Fruit fly (Drosophila melanogaster) whole organism, embryonic: ENCODE data around the gene akirin.

Experiments
- Atf-2 ChIP-seq: fragments of 200-800 bp; sonication (Bioruptor generic); optimal IDR thresholded peaks from 2 replicates; lab custom pipeline; 2016; ENCODE audit warnings: missing biosample characterization, missing genetic modification characterization
- Bgb ChIP-seq: fragments of 200-800 bp; sonication (Bioruptor generic); IDR thresholded peaks from 2 replicates; pipeline ENCODE4 v1.3.6; 2022; ENCODE audit warnings: missing biosample characterization, missing genetic modification characterization; ENCODE audit not compliant: partially characterized antibody
- BtbVII ChIP-seq: fragments of 200-800 bp; sonication (Bioruptor generic); optimal IDR thresholded peaks from 3 replicates; lab custom pipeline; 2017; ENCODE audit warnings: missing biosample characterization, mild to moderate bottlenecking, missing genetic modification characterization
- CG10431 ChIP-seq: fragments of 200-800 bp; sonication (Bioruptor generic); optimal IDR thresholded peaks from 3 replicates; lab custom pipeline; 2018; ENCODE audit warnings: missing biosample characterization, mild to moderate bottlenecking, missing genetic modification characterization
- CG10565 ChIP-seq: fragments of 200-800 bp; sonication (Bioruptor generic); optimal IDR thresholded peaks from 3 replicates; lab custom pipeline; 2016; ENCODE audit warnings: missing biosample characterization, mild to moderate bottlenecking, missing genetic modification characterization
- CG11247 ChIP-seq: fragments of 200-800 bp; sonication (Bioruptor generic); IDR thresholded peaks from 2 replicates; pipeline ENCODE4 v1.3.6; 2022; ENCODE audit warnings: missing biosample characterization, missing genetic modification characterization
- CG12236 ChIP-seq: fragments of 200-800 bp; sonication (Bioruptor generic); optimal IDR thresholded peaks from 2 replicates; lab custom pipeline; 2016; ENCODE audit warnings: missing biosample characterization, missing genetic modification characterization
- CG12769 ChIP-seq: fragments of 200-800 bp; sonication (Bioruptor generic); optimal IDR thresholded peaks from 2 replicates; lab custom pipeline; 2019; ENCODE audit warnings: missing biosample characterization, mild to moderate bottlenecking, missing genetic modification characterization, moderate library complexity
- CG12942 ChIP-seq: fragments of 200-800 bp; sonication (Bioruptor generic); optimal IDR thresholded peaks from 3 replicates; lab custom pipeline; 2016; ENCODE audit warnings: missing biosample characterization, missing genetic modification characterization
- CG14050 ChIP-seq: fragments of 200-800 bp; sonication (Bioruptor generic); IDR thresholded peaks from 3 replicates; pipeline ENCODE4 v1.3.6; 2022; ENCODE audit warnings: missing biosample characterization, missing genetic modification characterization
- CG14860 ChIP-seq: fragments of 200-800 bp; sonication (Bioruptor generic); IDR thresholded peaks from 3 replicates; pipeline ENCODE4 v1.3.6; 2022; ENCODE audit warnings: missing biosample characterization, missing genetic modification characterization; ENCODE audit not compliant: partially characterized antibody
- CG16815 ChIP-seq: fragments of 200-800 bp; sonication (Bioruptor generic); optimal IDR thresholded peaks from 3 replicates; lab custom pipeline; 2017; ENCODE audit warnings: missing biosample characterization, mild to moderate bottlenecking, missing genetic modification characterization
- CG16863 ChIP-seq: fragments of 200-800 bp; sonication (Bioruptor generic); optimal IDR thresholded peaks from 3 replicates; lab custom pipeline; 2016; ENCODE audit warnings: missing biosample characterization, missing genetic modification characterization
- CG17385 ChIP-seq: fragments of 200-800 bp; sonication (Bioruptor generic); optimal IDR thresholded peaks from 3 replicates; lab custom pipeline; 2018; ENCODE audit warnings: missing biosample characterization, mild to moderate bottlenecking, missing genetic modification characterization
- CG18011 ChIP-seq: fragments of 200-800 bp; sonication (Bioruptor generic); optimal IDR thresholded peaks from 2 replicates; lab custom pipeline; 2017; ENCODE audit warnings: missing biosample characterization, missing genetic modification characterization, mild to moderate bottlenecking, moderate library complexity, missing genotype
- CG18262 ChIP-seq: fragments of 200-800 bp; optimal IDR thresholded peaks from 3 replicates; lab custom pipeline; 2019; ENCODE audit warnings: missing biosample characterization, mild to moderate bottlenecking, missing genetic modification characterization, moderate library complexity
- CG1832 ChIP-seq: fragments of 200-800 bp; sonication (Bioruptor generic); optimal IDR thresholded peaks from 2 replicates; lab custom pipeline; 2017; ENCODE audit warnings: missing biosample characterization, mild to moderate bottlenecking, missing genetic modification characterization, inconsistent platforms
- CG2129 ChIP-seq: fragments of 200-800 bp; sonication (Bioruptor generic); IDR thresholded peaks from 2 replicates; pipeline ENCODE4 v1.3.6; 2022; ENCODE audit warnings: missing biosample characterization, missing genetic modification characterization; ENCODE audit not compliant: partially characterized antibody
- CG32772 ChIP-seq: fragments of 200-800 bp; sonication (Bioruptor generic); IDR thresholded peaks from 2 replicates; pipeline ENCODE4 v1.3.6; 2022; ENCODE audit warnings: missing biosample characterization, missing genetic modification characterization
- CG43689 ChIP-seq: fragments of 200-800 bp; sonication (Bioruptor generic); IDR thresholded peaks from 2 replicates; pipeline ENCODE4 v1.3.6; 2022; ENCODE audit warnings: missing biosample characterization, missing genetic modification characterization
- CG4854 ChIP-seq: fragments of 200-800 bp; sonication (Bioruptor generic); optimal IDR thresholded peaks from 2 replicates; lab custom pipeline; 2016; ENCODE audit warnings: missing biosample characterization, missing genetic modification characterization, inconsistent platforms
- CG6272 ChIP-seq: fragments of 200-800 bp; sonication (Bioruptor generic); IDR thresholded peaks from 2 replicates; pipeline ENCODE4 v1.3.6; 2022; ENCODE audit warnings: missing biosample characterization, missing genetic modification characterization
- CG6689 ChIP-seq: fragments of 200-800 bp; sonication (Bioruptor generic); IDR thresholded peaks from 2 replicates; pipeline ENCODE4 v1.3.6; 2022; ENCODE audit warnings: missing biosample characterization, missing genetic modification characterization
- Deaf1 ChIP-seq: fragments of 200-800 bp; optimal IDR thresholded peaks from 3 replicates; lab custom pipeline; 2019; ENCODE audit warnings: missing biosample characterization, mild to moderate bottlenecking, missing genetic modification characterization, moderate library complexity
- Dp ChIP-seq: fragments of 200-800 bp; sonication (Bioruptor generic); optimal IDR thresholded peaks from 2 replicates; lab custom pipeline; 2018; ENCODE audit warnings: missing biosample characterization, mild to moderate bottlenecking, missing genetic modification characterization, moderate library complexity
- Elba2 ChIP-seq: fragments of 200-800 bp; sonication (Bioruptor generic); optimal IDR thresholded peaks from 3 replicates; lab custom pipeline; 2016; ENCODE audit warnings: missing biosample characterization, missing genetic modification characterization
- HLH3B ChIP-seq: fragments of 200-800 bp; sonication (Bioruptor generic); IDR thresholded peaks from 2 replicates; pipeline ENCODE4 v1.3.6; 2022; ENCODE audit warnings: missing biosample characterization, missing genetic modification characterization
- Mrtf ChIP-seq: fragments of 200-800 bp; sonication (Bioruptor generic); IDR thresholded peaks from 3 replicates; pipeline ENCODE4 v1.3.6; 2022; ENCODE audit warnings: missing biosample characterization, missing genetic modification characterization
- Nf-YB ChIP-seq: fragments of 200-800 bp; sonication (Bioruptor generic); optimal IDR thresholded peaks from 3 replicates; lab custom pipeline; 2019; ENCODE audit warnings: missing biosample characterization, mild to moderate bottlenecking, missing genetic modification characterization, moderate library complexity
- PHDP ChIP-seq: fragments of 200-800 bp; sonication (Bioruptor generic); optimal IDR thresholded peaks from 3 replicates; lab custom pipeline; 2018; ENCODE audit warnings: missing biosample characterization, mild to moderate bottlenecking, missing genetic modification characterization, moderate library complexity
- Rfx ChIP-seq: fragments of 200-800 bp; sonication (Bioruptor generic); IDR thresholded peaks from 2 replicates; pipeline ENCODE4 v1.3.6; 2022; ENCODE audit warnings: missing biosample characterization, missing genetic modification characterization
- Trl ChIP-seq, 3 experiments: fragments of >200 bp in 2 of 3; fragments of 200-800 bp in 1 of 3; sonication (Bioruptor generic) in 1 of 3; optimal IDR thresholded peaks; 2 replicates in 1 of 3; 3 replicates in 2 of 3; lab custom pipeline; 2016 to 2017; ENCODE audit warnings: missing biosample characterization in 1 of 3, missing genetic modification characterization in 1 of 3
- ara ChIP-seq: fragments of 200-800 bp; sonication (Bioruptor generic); IDR thresholded peaks from 2 replicates; pipeline ENCODE4 v1.3.6; 2022; ENCODE audit warnings: missing biosample characterization, missing genetic modification characterization
- ash1 ChIP-seq: fragments of 200-800 bp; sonication (Bioruptor generic); optimal IDR thresholded peaks from 2 replicates; lab custom pipeline; 2018; ENCODE audit warnings: missing biosample characterization, mild to moderate bottlenecking, missing genetic modification characterization
- bigmax ChIP-seq: fragments of 200-800 bp; sonication (Bioruptor generic); optimal IDR thresholded peaks from 2 replicates; lab custom pipeline; 2018; ENCODE audit warnings: missing biosample characterization, mild to moderate bottlenecking, missing genetic modification characterization
- dpn ChIP-seq, 2 experiments: fragments of 200-800 bp; sonication (Bioruptor generic); optimal IDR thresholded peaks; 3 replicates each; lab custom pipeline; 2016; ENCODE audit warnings: missing biosample characterization in 2 of 2, missing genetic modification characterization in 2 of 2
- gsb ChIP-seq: fragments of 200-800 bp; sonication (Bioruptor generic); IDR thresholded peaks from 2 replicates; pipeline ENCODE4 v1.3.6; 2022; ENCODE audit warnings: missing biosample characterization, missing genetic modification characterization
- hkb ChIP-seq, 2 experiments: fragments of 200-800 bp in 1 of 2; fragments of >200 bp in 1 of 2; sonication (Bioruptor generic) in 1 of 2; IDR thresholded peaks in 1 of 2; optimal IDR thresholded peaks in 1 of 2; 2 replicates each; pipeline versions ENCODE4 v1.3.6 to Lab custom; 2017 to 2022; ENCODE audit warnings: missing biosample characterization in 1 of 2, missing genetic modification characterization in 1 of 2
- jing ChIP-seq: fragments of 200-800 bp; sonication (Bioruptor generic); optimal IDR thresholded peaks from 2 replicates; lab custom pipeline; 2018; ENCODE audit warnings: missing biosample characterization, mild to moderate bottlenecking, missing genetic modification characterization
- mirr ChIP-seq: fragments of 200-800 bp; sonication (Bioruptor generic); optimal IDR thresholded peaks from 3 replicates; lab custom pipeline; 2018; ENCODE audit warnings: missing biosample characterization, mild to moderate bottlenecking, missing genetic modification characterization
- peb ChIP-seq: fragments of 200-800 bp; sonication (Bioruptor generic); IDR thresholded peaks from 2 replicates; pipeline ENCODE4 v1.3.6; 2022; ENCODE audit warnings: missing biosample characterization, missing genetic modification characterization
- pfk ChIP-seq: fragments of 200-800 bp; sonication (Bioruptor generic); optimal IDR thresholded peaks from 2 replicates; lab custom pipeline; 2018; ENCODE audit warnings: missing biosample characterization, mild to moderate bottlenecking, missing genetic modification characterization, moderate library complexity
- psq ChIP-seq: fragments of 200-800 bp; sonication (Bioruptor generic); optimal IDR thresholded peaks from 2 replicates; lab custom pipeline; 2017; ENCODE audit warnings: missing biosample characterization, missing genetic modification characterization
- seq ChIP-seq: fragments of 200-800 bp; sonication (Bioruptor generic); IDR thresholded peaks from 2 replicates; pipeline ENCODE4 v1.3.6; 2022; ENCODE audit warnings: missing biosample characterization, missing genetic modification characterization
- sqz ChIP-seq: fragments of 200-800 bp; sonication (Bioruptor generic); optimal IDR thresholded peaks from 3 replicates; lab custom pipeline; 2018; ENCODE audit warnings: missing biosample characterization, mild to moderate bottlenecking, missing genetic modification characterization
- sug ChIP-seq: fragments of 200-800 bp; optimal IDR thresholded peaks from 2 replicates; lab custom pipeline; 2019; ENCODE audit warnings: missing biosample characterization, mild to moderate bottlenecking, missing genetic modification characterization, moderate library complexity
- tio ChIP-seq: fragments of 200-800 bp; sonication (Bioruptor generic); optimal IDR thresholded peaks from 2 replicates; lab custom pipeline; 2017; ENCODE audit warnings: missing biosample characterization, missing genetic modification characterization, inconsistent platforms
- wdn ChIP-seq: fragments of 200-800 bp; sonication (Bioruptor generic); IDR thresholded peaks from 2 replicates; pipeline ENCODE4 v1.3.6; 2022; ENCODE audit warnings: missing biosample characterization, missing genetic modification characterization
- zfh2 ChIP-seq: fragments of 200-800 bp; sonication (Bioruptor generic); optimal IDR thresholded peaks from 2 replicates; lab custom pipeline; 2016; ENCODE audit warnings: missing biosample characterization, missing genetic modification characterization

The akirin gene

dm6 chr3L:7360324-7360852 lies 9.3 kb upstream of the akirin start, which contains the start of gene Sec63 (continued):
- no peak for TF ChIP-seq psq (GFP tag; lab: Kevin White, UChicago)
- peak; percentile 22 for TF ChIP-seq zfh2 (GFP tag; lab: Kevin White, UChicago)
- no peak for TF ChIP-seq CG18011 (GFP tag; lab: Kevin White, UChicago)
- no peak for TF ChIP-seq Mrtf (GFP tag; lab: Robert Waterston, UW)
- peak; percentile 43; the same call in 1 of the 2 replicates for TF ChIP-seq HLH3B (GFP tag; lab: Robert Waterston, UW)
- peak; percentile 41 to 63 for TF ChIP-seq dpn (GFP tag; optimal IDR thresholded peaks at IDR 0.05; lab: Kevin White, UChicago)
- TF ChIP-seq tio = no peak
- no peak for TF ChIP-seq PHDP (tag; lab: Kevin White, UChicago)
- TF ChIP-seq bigmax (GFP tag; lab: Kevin White, UChicago) = no peak
- TF ChIP-seq wdn (GFP tag; lab: Robert Waterston, UW) = peak; percentile 25; the same call in 1 of the 2 replicates
- TF ChIP-seq jing (GFP tag; lab: Kevin White, UChicago) = no peak
- TF ChIP-seq Elba2 (GFP tag; lab: Kevin White, UChicago) = no peak
- peak; percentile 80 for TF ChIP-seq Rfx (GFP tag; lab: Robert Waterston, UW)
- no peak for TF ChIP-seq CG12236
- TF ChIP-seq CG11247 = 0 out of 2 replicates have a peak, but pooled peaks have one; percentile 16
- no peak for TF ChIP-seq Nf-YB (GFP tag; lab: Kevin White, UChicago)
- TF ChIP-seq ara (GFP tag; lab: Robert Waterston, UW) = peak; percentile 25; the same call in 1 of the 2 replicates
- TF ChIP-seq CG16863 (GFP tag; lab: Kevin White, UChicago) = no peak
- peak; percentile 69 for TF ChIP-seq CG2129 (GFP tag; lab: Robert Waterston, UW)
- TF ChIP-seq CG12769 (tag; lab: Kevin White, UChicago) = no peak
- no peak for TF ChIP-seq Deaf1 (tag; lab: Kevin White, UChicago)
- no peak for TF ChIP-seq CG16815 (GFP tag; lab: Kevin White, UChicago)
- peak; percentile 21 for TF ChIP-seq BtbVII (GFP tag; lab: Kevin White, UChicago)
- TF ChIP-seq CG17385 = no peak
- TF ChIP-seq CG14860 (GFP tag; lab: Robert Waterston, UW) = peak; percentile 80
- TF ChIP-seq CG14050 = peak; percentile 54; the same call in 2 of the 3 replicates
- TF ChIP-seq ash1 = no peak
- no peak for TF ChIP-seq CG10431 (GFP tag; lab: Kevin White, UChicago)
- no peak for TF ChIP-seq Trl (optimal IDR thresholded peaks at IDR 0.05; lab: Kevin White, UChicago)
- no peak for TF ChIP-seq Trl (GFP tag; optimal IDR thresholded peaks at IDR 0.05; lab: Kevin White, UChicago)
- TF ChIP-seq CG10565 (GFP tag; lab: Kevin White, UChicago) = no peak
- TF ChIP-seq hkb (optimal IDR thresholded peaks at IDR 0.05; lab: Kevin White, UChicago) = no peak
- peak; percentile 7; the same call in 1 of the 2 replicates for TF ChIP-seq hkb (GFP tag; IDR thresholded peaks at IDR 0.05; lab: Robert Waterston, UW)
- TF ChIP-seq sug = peak; percentile 3
- peak; percentile 53 for TF ChIP-seq CG6272 (GFP tag; lab: Robert Waterston, UW)
- no peak for TF ChIP-seq peb
- peak; percentile 26 for TF ChIP-seq CG18262
- TF ChIP-seq mirr (GFP tag; lab: Kevin White, UChicago) = no peak
- TF ChIP-seq CG12942 (GFP tag; lab: Kevin White, UChicago) = peak; percentile 13
- TF ChIP-seq Bgb (GFP tag; lab: Robert Waterston, UW) = peak; percentile 93
- no peak for TF ChIP-seq sqz (GFP tag; lab: Kevin White, UChicago)
- TF ChIP-seq gsb (GFP tag; lab: Robert Waterston, UW) = no peak; the same call in 1 of the 2 replicates
- TF ChIP-seq pfk = peak; percentile 93
- no peak for TF ChIP-seq CG43689
- no peak for TF ChIP-seq Atf-2 (GFP tag; lab: Kevin White, UChicago)
- no peak for TF ChIP-seq CG4854 (GFP tag; lab: Kevin White, UChicago)
- TF ChIP-seq CG32772 (GFP tag; lab: Robert Waterston, UW) = peak; percentile 4; the same call in 1 of the 2 replicates
- TF ChIP-seq Dp (GFP tag; lab: Kevin White, UChicago) = peak; percentile 43
- TF ChIP-seq CG6689 (GFP tag; lab: Robert Waterston, UW) = peak; percentile 79
- TF ChIP-seq seq (GFP tag; lab: Robert Waterston, UW) = no peak
- no peak for TF ChIP-seq CG1832 (GFP tag; lab: Kevin White, UChicago)
